Worm (Caenorhabditis elegans) whole organism, mixed stage, embryonic: ENCODE data around the gene srh-211.

Experiments used
- M03D4.4 ChIP-seq: sonication (generic microtip); optimal IDR thresholded peaks from 2 replicates; lab custom pipeline; 2017; ENCODE audit warnings: mild to moderate bottlenecking, missing genetic modification characterization, missing compliant biosample characterization
- bed-3 ChIP-seq: fragments of 200-800 bp; sonication (Bioruptor generic); optimal IDR thresholded peaks from 3 replicates; lab custom pipeline; 2018; ENCODE audit warnings: mild to moderate bottlenecking, missing genetic modification characterization, moderate library complexity, missing compliant biosample characterization
- blmp-1 ChIP-seq: fragments of 150-350 bp; optimal IDR thresholded peaks from 2 replicates; lab custom pipeline; 2014; ENCODE audit warnings: missing biosample characterization, missing genetic modification characterization
- ceh-43 ChIP-seq: fragments of 200-800 bp; sonication (Bioruptor generic); optimal IDR thresholded peaks from 2 replicates; lab custom pipeline; 2018; ENCODE audit warnings: mild to moderate bottlenecking, missing genetic modification characterization, moderate library complexity, missing compliant biosample characterization
- ces-1 ChIP-seq: fragments of 150-350 bp; optimal IDR thresholded peaks from 2 replicates; lab custom pipeline; 2014; ENCODE audit warnings: missing biosample characterization, missing genetic modification reagents, missing genetic modification characterization
- cnd-1 ChIP-seq: fragments of 200-800 bp; sonication (Bioruptor generic); optimal IDR thresholded peaks from 2 replicates; lab custom pipeline; 2018; ENCODE audit warnings: mild to moderate bottlenecking, missing genetic modification characterization, missing compliant biosample characterization
- drap-1 ChIP-seq: fragments of 200-800 bp; sonication (Bioruptor generic); optimal IDR thresholded peaks from 3 replicates; lab custom pipeline; 2018; ENCODE audit warnings: mild to moderate bottlenecking, missing genetic modification characterization, missing compliant biosample characterization
- elt-1 ChIP-seq: sonication (generic microtip); optimal IDR thresholded peaks from 2 replicates; lab custom pipeline; 2017; ENCODE audit warnings: missing genetic modification characterization, mild to moderate bottlenecking, missing compliant biosample characterization, antibody characterized with exemption, moderate library complexity, borderline replicate concordance; ENCODE audit not compliant: insufficient read depth
- elt-3 ChIP-seq: fragments of 150-350 bp; optimal IDR thresholded peaks from 2 replicates; lab custom pipeline; 2014; ENCODE audit warnings: missing biosample characterization, missing genetic modification characterization
- flh-1 ChIP-seq: fragments of 200-800 bp; sonication (Bioruptor generic); optimal IDR thresholded peaks from 2 replicates; lab custom pipeline; 2018; ENCODE audit warnings: mild to moderate bottlenecking, missing genetic modification characterization, moderate library complexity, missing compliant biosample characterization
- ham-2 ChIP-seq: fragments of 200-800 bp; sonication (Bioruptor generic); optimal IDR thresholded peaks from 2 replicates; lab custom pipeline; 2018; ENCODE audit warnings: mild to moderate bottlenecking, missing genetic modification characterization, missing compliant biosample characterization
- lin-13 ChIP-seq: fragments of 150-350 bp; optimal IDR thresholded peaks from 2 replicates; lab custom pipeline; 2014; ENCODE audit warnings: missing biosample characterization, missing genetic modification characterization
- lin-32 ChIP-seq: fragments of 200-800 bp; sonication (Bioruptor generic); optimal IDR thresholded peaks from 2 replicates; lab custom pipeline; 2018; ENCODE audit warnings: mild to moderate bottlenecking, missing genetic modification characterization, missing compliant biosample characterization
- lsy-2 ChIP-seq: fragments of 150-350 bp; optimal IDR thresholded peaks from 2 replicates; lab custom pipeline; 2014; ENCODE audit warnings: missing biosample characterization, missing genetic modification characterization
- mab-5 ChIP-seq: fragments of 150-350 bp; optimal IDR thresholded peaks from 2 replicates; lab custom pipeline; 2014; ENCODE audit warnings: missing biosample characterization, missing genetic modification characterization
- mep-1 ChIP-seq: fragments of 150-350 bp; optimal IDR thresholded peaks from 2 replicates; lab custom pipeline; 2017; ENCODE audit warnings: missing biosample characterization, missing genetic modification reagents, missing genetic modification characterization, inconsistent platforms
- mls-2 ChIP-seq: sonication (generic microtip); optimal IDR thresholded peaks from 2 replicates; lab custom pipeline; 2016; ENCODE audit warnings: mild to moderate bottlenecking, missing genetic modification characterization, moderate library complexity, missing compliant biosample characterization
- nhr-2 ChIP-seq: fragments of 150-350 bp; optimal IDR thresholded peaks from 2 replicates; lab custom pipeline; 2014; ENCODE audit warnings: missing biosample characterization, missing genetic modification characterization
- nhr-237 ChIP-seq: fragments of 150-350 bp; optimal IDR thresholded peaks from 2 replicates; lab custom pipeline; 2014; ENCODE audit warnings: missing biosample characterization, missing genetic modification characterization
- nhr-28 ChIP-seq: fragments of 150-350 bp; optimal IDR thresholded peaks from 2 replicates; lab custom pipeline; 2014; ENCODE audit warnings: missing biosample characterization, missing genetic modification characterization
- nhr-76 ChIP-seq: sonication (generic microtip); optimal IDR thresholded peaks from 2 replicates; lab custom pipeline; 2017; ENCODE audit warnings: missing biosample characterization, missing genetic modification characterization
- pha-4 ChIP-seq: fragments of 150-350 bp; optimal IDR thresholded peaks from 2 replicates; lab custom pipeline; 2018; ENCODE audit warnings: missing biosample characterization, missing genetic modification reagents, missing genetic modification characterization
- sem-2 ChIP-seq: fragments of 200-800 bp; sonication (Bioruptor generic); optimal IDR thresholded peaks from 2 replicates; lab custom pipeline; 2018; ENCODE audit warnings: mild to moderate bottlenecking, missing genetic modification characterization, missing compliant biosample characterization
- snpc-4 ChIP-seq: fragments of 150-350 bp; optimal IDR thresholded peaks from 2 replicates; lab custom pipeline; 2014; ENCODE audit warnings: missing biosample characterization, missing genetic modification characterization
- sptf-1 ChIP-seq: sonication (generic microtip); optimal IDR thresholded peaks from 2 replicates; lab custom pipeline; 2017; ENCODE audit warnings: mild to moderate bottlenecking, missing genetic modification characterization, moderate library complexity, missing compliant biosample characterization
- tbx-8 ChIP-seq: fragments of 200-800 bp; sonication (Bioruptor generic); optimal IDR thresholded peaks from 2 replicates; lab custom pipeline; 2018; ENCODE audit warnings: mild to moderate bottlenecking, missing genetic modification characterization, moderate library complexity, missing compliant biosample characterization
- unc-120 ChIP-seq: sonication (generic microtip); optimal IDR thresholded peaks from 2 replicates; lab custom pipeline; 2017; ENCODE audit warnings: missing genetic modification characterization, missing compliant biosample characterization; ENCODE audit not compliant: poor library complexity, severe bottlenecking
- unc-39 ChIP-seq: fragments of 150-350 bp; optimal IDR thresholded peaks from 2 replicates; lab custom pipeline; 2014; ENCODE audit warnings: missing biosample characterization, missing genetic modification characterization
- unc-62 ChIP-seq: fragments of 150-350 bp; optimal IDR thresholded peaks from 2 replicates; lab custom pipeline; 2014; ENCODE audit warnings: missing biosample characterization, missing genetic modification reagents, missing genetic modification characterization
- zip-8 ChIP-seq: fragments of 150-350 bp; optimal IDR thresholded peaks from 2 replicates; lab custom pipeline; 2014; ENCODE audit warnings: missing biosample characterization, missing genetic modification characterization
- ztf-11 ChIP-seq: fragments of 150-350 bp; optimal IDR thresholded peaks from 2 replicates; lab custom pipeline; 2014; ENCODE audit warnings: missing biosample characterization, missing genetic modification characterization

srh-211 gene

DNA sequence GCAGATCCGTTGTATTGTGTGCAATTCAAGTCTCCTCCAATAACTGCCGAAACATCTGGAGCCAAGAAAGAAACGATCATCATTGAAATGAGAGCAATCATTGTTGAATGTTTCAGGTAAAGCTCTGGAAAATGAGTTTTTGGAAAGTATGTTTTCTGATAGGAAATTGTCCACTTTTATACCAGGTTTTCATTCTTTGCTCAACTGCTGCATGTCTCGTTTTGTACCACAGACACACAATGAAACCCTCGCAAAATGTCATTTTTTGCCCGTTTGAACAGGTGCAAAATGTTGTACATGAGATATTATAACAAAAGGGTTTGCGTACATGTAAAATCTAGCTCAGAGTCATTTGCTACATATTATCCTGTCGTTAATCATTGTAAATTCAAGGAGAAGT is 39.4 kb upstream of the srh-211 start, which contains the start of gene T05B4.10:
Gene T05B4.10, minus strand, starts transcription at position 101 of the 400 bp plus-strand sequence.
- TF ChIP-seq ces-1 (GFP tag; lab: Kevin White, UChicago) (no peak), unc-39 (tag; lab: Kevin White, UChicago) (no peak), sem-2 (no peak), sptf-1 (tag; lab: Kevin White, UChicago) (no peak), ztf-11 (tag; lab: Kevin White, UChicago) (no peak), flh-1 (GFP tag; lab: Kevin White, UChicago) (no peak), ham-2 (GFP tag; lab: Kevin White, UChicago) (no peak), bed-3 (GFP tag; lab: Kevin White, UChicago) (no peak), elt-3 (no peak), unc-62 (GFP tag; lab: Kevin White, UChicago) (no peak), blmp-1 (no peak), pha-4 (tag; lab: Kevin White, UChicago) (no peak), mep-1 (tag; lab: Kevin White, UChicago) (no peak), cnd-1 (no peak), nhr-237 (no peak), mab-5 (tag; lab: Kevin White, UChicago) (no peak), elt-1 (tag; lab: Kevin White, UChicago) (no peak), mls-2 (tag; lab: Kevin White, UChicago) (no peak), zip-8 (no peak), nhr-28 (no peak)

DNA sequence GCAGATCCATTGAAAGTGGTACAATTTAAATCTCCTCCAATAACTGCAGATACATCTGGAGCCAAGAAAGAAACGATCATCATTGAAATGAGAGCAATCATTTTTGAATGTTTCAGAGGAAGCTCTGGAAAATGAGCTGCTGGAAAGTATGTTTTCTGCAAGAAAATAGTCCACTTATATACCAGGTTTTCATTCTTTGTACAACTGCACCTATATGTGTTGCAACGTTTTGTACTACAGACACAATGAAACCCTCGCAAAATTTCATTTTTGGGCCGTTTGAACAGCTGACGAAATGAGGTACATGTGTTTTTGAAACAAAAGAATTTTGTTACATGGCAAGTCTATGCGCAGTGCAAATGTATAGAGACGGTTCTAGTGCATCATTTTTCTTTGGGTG is 37.1 kb upstream of the srh-211 start, which contains the start of gene T05B4.9:
Gene T05B4.9, minus strand, starts transcription at position 101 of the 400 bp plus-strand sequence.
- TF ChIP-seq lin-32 (GFP tag; lab: Kevin White, UChicago): no peak
- no peak for TF ChIP-seq lin-13 (tag; lab: Kevin White, UChicago)

DNA sequence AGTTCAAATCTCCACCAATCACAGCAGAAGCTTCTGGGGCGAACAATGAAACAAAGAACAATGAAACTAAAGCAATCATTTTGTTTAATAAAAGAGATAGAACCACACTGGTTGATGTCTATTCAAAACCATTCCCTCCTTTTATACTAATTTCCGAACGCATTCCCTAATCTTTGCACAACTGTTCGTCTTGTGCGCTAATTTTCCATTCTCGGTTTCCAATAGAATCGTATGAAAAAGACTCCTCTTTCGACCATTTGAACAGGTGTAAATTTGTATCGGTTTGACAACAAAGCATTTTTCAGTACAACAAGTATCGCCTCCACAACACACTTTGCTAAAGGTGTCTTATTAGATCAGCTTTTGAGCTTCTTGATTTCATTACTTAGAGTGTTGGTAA is 34.9 kb upstream of the srh-211 start, which contains the start of gene T05B4.8:
Gene T05B4.8, minus strand, starts transcription at position 101 of the 400 bp plus-strand sequence.
- no peak for TF ChIP-seq mep-1 (tag; lab: Kevin White, UChicago)
- no peak for TF ChIP-seq flh-1 (GFP tag; lab: Kevin White, UChicago)
- TF ChIP-seq lin-13 (tag; lab: Kevin White, UChicago): no peak
- TF ChIP-seq unc-120 (tag; lab: Kevin White, UChicago): no peak

DNA sequence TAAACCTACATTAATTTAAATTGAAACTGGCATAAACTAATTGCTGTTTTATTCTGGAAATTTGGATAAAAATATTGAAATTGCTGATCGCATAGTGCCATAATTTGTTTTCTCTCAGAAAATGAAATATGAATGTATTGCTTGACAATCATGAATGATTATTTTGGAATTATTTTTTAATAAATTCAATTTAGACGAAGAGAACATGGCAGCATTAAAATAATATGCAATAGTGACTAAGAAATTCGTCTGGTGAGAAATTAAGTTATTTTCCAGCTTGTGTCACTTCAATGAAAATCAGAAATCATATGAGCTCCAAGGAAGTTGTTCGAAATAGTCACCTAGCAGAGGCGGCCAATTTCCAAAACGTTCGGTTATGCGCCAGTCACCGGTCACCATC is 33.4 kb upstream of the srh-211 start, which contains the start of gene srw-133:
Gene srw-133, minus strand, starts transcription at position 101 of the 400 bp plus-strand sequence.
- TF ChIP-seq bed-3 (GFP tag; lab: Kevin White, UChicago): no peak
- no peak for TF ChIP-seq mab-5 (tag; lab: Kevin White, UChicago)
- no peak for TF ChIP-seq tbx-8 (GFP tag; lab: Kevin White, UChicago)
- TF ChIP-seq blmp-1: no peak

DNA sequence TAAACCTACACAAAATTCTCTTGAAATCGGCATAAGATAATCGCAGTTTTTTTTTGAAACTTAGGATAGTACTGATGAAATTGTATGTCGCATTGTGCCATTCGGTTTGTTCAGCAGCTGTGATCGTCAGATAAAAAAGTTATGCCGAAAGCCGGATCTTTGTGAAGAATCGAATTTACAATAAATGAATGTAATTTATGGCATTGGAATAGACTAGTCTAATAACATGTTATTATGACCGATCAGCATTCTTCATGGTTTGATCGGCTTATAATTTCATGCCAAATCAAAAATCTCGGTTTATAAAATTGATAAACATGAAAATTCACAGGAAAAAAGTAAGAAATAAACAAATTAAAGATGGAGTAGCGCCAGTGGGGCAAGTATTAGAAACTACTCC is 31.3 kb upstream of the srh-211 start, which contains the start of gene srw-134:
Gene srw-134, minus strand, starts transcription at position 101 of the 400 bp plus-strand sequence.
- no peak for TF ChIP-seq elt-3
- no peak for TF ChIP-seq blmp-1
- TF ChIP-seq zip-8: no peak
- no peak for TF ChIP-seq bed-3 (GFP tag; lab: Kevin White, UChicago)
- no peak for TF ChIP-seq nhr-2
- TF ChIP-seq sem-2: no peak

DNA sequence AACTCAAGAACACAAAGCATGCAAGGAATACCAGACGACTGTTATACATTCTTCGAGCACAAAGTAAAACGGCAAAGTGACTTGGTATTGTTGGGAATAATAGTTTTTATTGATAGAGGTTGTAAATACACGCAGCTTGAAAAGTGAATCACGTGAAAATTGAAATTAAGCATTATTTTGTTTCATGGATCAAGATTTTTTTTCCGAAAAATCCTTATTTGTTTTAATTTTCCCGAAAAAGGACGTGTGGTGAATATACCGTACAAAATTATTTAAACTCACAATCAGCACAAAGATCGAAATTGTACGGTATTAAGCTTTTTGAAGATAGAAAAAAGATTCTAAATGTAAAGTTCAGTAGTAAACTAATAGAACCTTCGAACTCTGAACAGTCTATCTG is 28.7 kb upstream of the srh-211 start, which contains the start of gene clc-18:
Gene clc-18, minus strand, starts transcription at position 101 of the 400 bp plus-strand sequence.
- TF ChIP-seq tbx-8 (GFP tag; lab: Kevin White, UChicago) (no peak), unc-62 (GFP tag; lab: Kevin White, UChicago) (no peak), unc-120 (tag; lab: Kevin White, UChicago) (no peak), drap-1 (GFP tag; lab: Kevin White, UChicago) (no peak)

DNA sequence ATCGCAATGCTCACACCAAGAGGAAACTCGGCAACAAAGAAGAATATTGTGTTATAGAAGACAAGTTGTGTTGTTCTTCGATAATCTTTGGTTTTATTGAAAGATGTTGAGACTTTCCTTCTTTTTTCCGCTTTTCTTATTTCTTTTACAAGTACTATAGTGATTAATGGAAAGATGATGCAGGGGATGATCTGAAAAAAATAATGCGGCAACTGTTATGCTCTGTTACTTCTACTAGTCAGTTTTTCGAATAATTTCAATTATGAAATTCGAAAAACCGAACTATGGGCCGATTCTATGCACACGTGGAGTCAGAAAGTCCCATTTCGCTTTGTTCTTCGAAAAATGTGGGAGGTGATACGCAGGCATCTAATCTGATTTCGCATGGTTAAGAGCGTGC is 25.5 kb upstream of the srh-211 start:
- TF ChIP-seq zip-8 (no peak), mab-5 (tag; lab: Kevin White, UChicago) (no peak), tbx-8 (GFP tag; lab: Kevin White, UChicago) (no peak), snpc-4 (tag; lab: Kevin White, UChicago) (no peak), ces-1 (GFP tag; lab: Kevin White, UChicago) (no peak), flh-1 (GFP tag; lab: Kevin White, UChicago) (no peak), blmp-1 (no peak), pha-4 (tag; lab: Kevin White, UChicago) (no peak), elt-3 (no peak), drap-1 (GFP tag; lab: Kevin White, UChicago) (no peak), ceh-43 (GFP tag; lab: Kevin White, UChicago) (no peak), M03D4.4 (tag; lab: Kevin White, UChicago) (no peak), mls-2 (tag; lab: Kevin White, UChicago) (no peak), nhr-76 (tag; lab: Kevin White, UChicago) (no peak), unc-62 (GFP tag; lab: Kevin White, UChicago) (no peak), unc-39 (tag; lab: Kevin White, UChicago) (no peak), lsy-2 (tag; lab: Kevin White, UChicago) (no peak), elt-1 (tag; lab: Kevin White, UChicago) (no peak)
